Fruit fly (Drosophila melanogaster): ENCODE results near the gene dan.

The dan gene

dm6 chr3R:25207405-25208003 lies 23.3 kb downstream of the dan start (continued):
- peak; percentile 68 for TF ChIP-seq CG32532 (GFP tag; IDR thresholded peaks at IDR 0.05)
- no peak for TF ChIP-seq cg (GFP tag; optimal IDR thresholded peaks at IDR 0.05)
- no peak for TF ChIP-seq shn (GFP tag; optimal IDR thresholded peaks at IDR 0.05)
- TF ChIP-seq CG9609 (GFP tag; optimal IDR thresholded peaks at IDR 0.05), result no peak
- no peak for TF ChIP-seq CG14965 (GFP tag; optimal IDR thresholded peaks at IDR 0.05; ENCODE audit: borderline replicate concordance)
- TF ChIP-seq Camta (GFP tag; optimal IDR thresholded peaks at IDR 0.05), result peak; percentile 40
- TF ChIP-seq Oli (tag; optimal IDR thresholded peaks at IDR 0.05), result peak; percentile 86
- no peak for TF ChIP-seq slou (GFP tag; optimal IDR thresholded peaks at IDR 0.05)
- TF ChIP-seq tin (GFP tag; optimal IDR thresholded peaks at IDR 0.05), result peak; percentile 65
- no peak for TF ChIP-seq NK7.1 (GFP tag; optimal IDR thresholded peaks at IDR 0.05)
- peak; percentile 62 for TF ChIP-seq CG9817 (tag; optimal IDR thresholded peaks at IDR 0.05)
- peak; percentile 65 for TF ChIP-seq cwo (GFP tag; optimal IDR thresholded peaks at IDR 0.05)
- peak; percentile 25 for TF ChIP-seq CHES-1-like (GFP tag; optimal IDR thresholded peaks at IDR 0.05)
- TF ChIP-seq fu2 (GFP tag; optimal IDR thresholded peaks at IDR 0.05), result no peak
- peak; percentile 78 for TF ChIP-seq CG30403 (GFP tag; optimal IDR thresholded peaks at IDR 0.05)
- peak; percentile 71 for TF ChIP-seq CG6254 (GFP tag; optimal IDR thresholded peaks at IDR 0.05)
- TF ChIP-seq cas (GFP tag; IDR thresholded peaks at IDR 0.05), result 0 out of 2 replicates have a peak, but pooled peaks have one; percentile 22
- TF ChIP-seq CG7372 (GFP tag; IDR thresholded peaks at IDR 0.05), result peak; percentile 41; the same call in 1 of the 2 replicates
- TF ChIP-seq B-H1 (GFP tag; IDR thresholded peaks at IDR 0.05), result peak; percentile 56
- peak; percentile 75 for TF ChIP-seq zfh1 (GFP tag; IDR thresholded peaks at IDR 0.05)
- TF ChIP-seq CG12236 (GFP tag; optimal IDR thresholded peaks at IDR 0.05), result peak; percentile 14
- peak; percentile 53 for TF ChIP-seq jing (GFP tag; optimal IDR thresholded peaks at IDR 0.05)
- peak; percentile 55 for TF ChIP-seq CG12155 (GFP tag; optimal IDR thresholded peaks at IDR 0.05)
- TF ChIP-seq Dip2 (GFP tag; IDR thresholded peaks at IDR 0.05), result no peak
- TF ChIP-seq gem (tag; optimal IDR thresholded peaks at IDR 0.05), result peak; percentile 88
- peak; percentile 88 for TF ChIP-seq Drgx (GFP tag; IDR thresholded peaks at IDR 0.05)
- TF ChIP-seq MESR4 (GFP tag; optimal IDR thresholded peaks at IDR 0.05), result no peak
- peak; percentile 88 for TF ChIP-seq CG2712 (tag; optimal IDR thresholded peaks at IDR 0.05)
- TF ChIP-seq amos (GFP tag; IDR thresholded peaks at IDR 0.05; ENCODE audit: partially characterized antibody), result no peak
- peak; percentile 9 for TF ChIP-seq pho (GFP tag; optimal IDR thresholded peaks at IDR 0.05)
- TF ChIP-seq Hr39 (optimal IDR thresholded peaks at IDR 0.05), result no peak
- TF ChIP-seq CG10209 (GFP tag; optimal IDR thresholded peaks at IDR 0.05), result peak; percentile 72
- no peak for TF ChIP-seq CkIIα-i1 (GFP tag; IDR thresholded peaks at IDR 0.05)
- peak; percentile 0 for TF ChIP-seq tup (GFP tag; optimal IDR thresholded peaks at IDR 0.05)
- TF ChIP-seq Doc3 (GFP tag; IDR thresholded peaks at IDR 0.05; ENCODE audit: partially characterized antibody), result no peak
- peak; percentile 64 for TF ChIP-seq CG12071 (GFP tag; optimal IDR thresholded peaks at IDR 0.05)
- no peak for TF ChIP-seq CG8478 (optimal IDR thresholded peaks at IDR 0.05)
- no peak for TF ChIP-seq rib (GFP tag; IDR thresholded peaks at IDR 0.05)
- peak; percentile 83 for TF ChIP-seq Sox100B (GFP tag; optimal IDR thresholded peaks at IDR 0.05)
- TF ChIP-seq CG13287 (GFP tag; IDR thresholded peaks at IDR 0.05; ENCODE audit: partially characterized antibody), result no peak
- peak; percentile 66; the same call in 2 of the 3 replicates for TF ChIP-seq ken (GFP tag; IDR thresholded peaks at IDR 0.05)
- peak; percentile 70 for TF ChIP-seq croc (GFP tag; conservative IDR thresholded peaks at IDR 0.05)
- peak; percentile 82 for TF ChIP-seq phol (tag; optimal IDR thresholded peaks at IDR 0.05)
- TF ChIP-seq yki (optimal IDR thresholded peaks at IDR 0.05), result no peak
- TF ChIP-seq gce (GFP tag; IDR thresholded peaks at IDR 0.05), result peak; percentile 60; the same call in 1 of the 3 replicates
- TF ChIP-seq Sin3A (optimal IDR thresholded peaks at IDR 0.05), result no peak
- TF ChIP-seq CG3281 (GFP tag; optimal IDR thresholded peaks at IDR 0.05), result peak; percentile 75
- TF ChIP-seq CG3065 (GFP tag; optimal IDR thresholded peaks at IDR 0.05), result peak; percentile 14
- no peak for TF ChIP-seq en (GFP tag; optimal IDR thresholded peaks at IDR 0.05)
- TF ChIP-seq Neu2 (GFP tag; optimal IDR thresholded peaks at IDR 0.05; ENCODE audit: borderline replicate concordance), result no peak
- no peak for TF ChIP-seq CG8089 (GFP tag; optimal IDR thresholded peaks at IDR 0.05)
- TF ChIP-seq CG1024 (GFP tag; IDR thresholded peaks at IDR 0.05), result peak; percentile 56; the same call in 1 of the 2 replicates

Data from whole organism, embryonic.